Worm (Caenorhabditis elegans): ENCODE measurements around the gene C14A4.12.

DNA sequence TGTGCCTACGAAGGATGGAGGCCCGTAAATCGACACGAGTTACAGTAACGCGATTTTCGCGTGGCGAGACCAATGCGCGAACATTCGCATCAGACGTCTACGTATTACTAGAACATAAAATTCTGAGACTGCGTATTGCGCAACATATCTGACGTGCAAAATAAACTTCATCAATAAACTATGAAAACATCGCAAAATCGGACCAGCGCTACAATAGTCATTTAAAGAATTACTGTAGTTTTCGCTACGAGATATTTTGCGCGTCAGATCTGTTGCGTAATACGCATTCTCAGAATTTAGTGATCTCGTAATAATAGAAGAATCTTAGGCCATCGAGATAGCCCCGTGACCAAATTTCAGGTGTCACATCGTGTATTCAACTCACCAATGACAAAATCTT, 18.5 kb upstream of the C14A4.12 start:
- no peak for TF ChIP-seq W03F9.2 (tag; optimal IDR thresholded peaks at IDR 0.05)
- no peak for TF ChIP-seq dao-5 (tag; optimal IDR thresholded peaks at IDR 0.05)
- TF ChIP-seq him-1 (tag; optimal IDR thresholded peaks at IDR 0.05): no peak
